Worm (Caenorhabditis elegans) whole organism, L3 larva: ENCODE measurements around the gene srh-1.
A peak's percentile ranks its signal among the peaks of the same experiment; 100 is the strongest.

Experiments
- ZK546.5 ChIP-seq: sonication (generic microtip); optimal IDR thresholded peaks from 2 replicates; lab custom pipeline; 2017; ENCODE audit warnings: missing biosample characterization, missing genetic modification characterization
- aly-2 ChIP-seq: fragments of 150-350 bp; optimal IDR thresholded peaks from 2 replicates; lab custom pipeline; 2014; ENCODE audit warnings: missing biosample characterization, missing genetic modification characterization
- ama-1 ChIP-seq: fragments of 150-350 bp; optimal IDR thresholded peaks from 2 replicates; lab custom pipeline; 2018
- ceh-28 ChIP-seq: fragments of 150-350 bp; optimal IDR thresholded peaks from 2 replicates; lab custom pipeline; 2014; ENCODE audit warnings: missing biosample characterization, missing genetic modification reagents, missing genetic modification characterization
- ceh-82 ChIP-seq: fragments of 150-350 bp; optimal IDR thresholded peaks from 2 replicates; lab custom pipeline; 2014; ENCODE audit warnings: missing biosample characterization, missing genetic modification characterization
- daf-12 ChIP-seq: fragments of 150-350 bp; optimal IDR thresholded peaks from 2 replicates; lab custom pipeline; 2014; ENCODE audit warnings: missing biosample characterization, missing genetic modification reagents, missing genetic modification characterization
- egl-27 ChIP-seq: sonication (generic microtip); optimal IDR thresholded peaks from 4 replicates; lab custom pipeline; 2017; ENCODE audit warnings: missing biosample characterization, missing genetic modification reagents, missing genetic modification characterization
- elt-1 ChIP-seq: fragments of 150-350 bp; optimal IDR thresholded peaks from 2 replicates; lab custom pipeline; 2014; ENCODE audit warnings: missing biosample characterization, missing genetic modification characterization
- elt-2 ChIP-seq: sonication (generic microtip); optimal IDR thresholded peaks from 2 replicates; lab custom pipeline; 2016; ENCODE audit warnings: missing genetic modification reagents, mild to moderate bottlenecking, missing genetic modification characterization, missing compliant biosample characterization
- elt-3 ChIP-seq, 3 experiments: fragments of 150-350 bp in 1 of 3; sonication (generic microtip) in 2 of 3; optimal IDR thresholded peaks; 2 replicates in 2 of 3; 4 replicates in 1 of 3; lab custom pipeline; 2014 to 2017; ENCODE audit warnings: missing biosample characterization in 3 of 3, missing genetic modification characterization in 3 of 3
- fkh-10 ChIP-seq: sonication (generic microtip); optimal IDR thresholded peaks from 2 replicates; lab custom pipeline; 2017; ENCODE audit warnings: missing biosample characterization, missing genetic modification reagents, missing genetic modification characterization
- hmg-11 ChIP-seq: sonication (generic microtip); optimal IDR thresholded peaks from 2 replicates; lab custom pipeline; 2016; ENCODE audit warnings: missing genetic modification characterization, missing compliant biosample characterization
- jun-1 ChIP-seq: fragments of 150-350 bp; optimal IDR thresholded peaks from 2 replicates; lab custom pipeline; 2014; ENCODE audit warnings: missing biosample characterization, missing genetic modification reagents, missing genetic modification characterization
- lin-15B ChIP-seq: fragments of 150-350 bp; optimal IDR thresholded peaks from 2 replicates; lab custom pipeline; 2014; ENCODE audit warnings: missing biosample characterization, missing genetic modification characterization
- lin-39 ChIP-seq: fragments of 150-350 bp; optimal IDR thresholded peaks from 2 replicates; lab custom pipeline; 2018; ENCODE audit warnings: missing biosample characterization, missing genetic modification reagents, missing genetic modification characterization
- nfya-1 ChIP-seq: sonication (generic microtip); optimal IDR thresholded peaks from 2 replicates; lab custom pipeline; 2017; ENCODE audit warnings: missing genetic modification characterization, mild to moderate bottlenecking, missing compliant biosample characterization, antibody characterized with exemption, moderate library complexity; ENCODE audit not compliant: insufficient read depth
- nhr-11 ChIP-seq: fragments of 150-350 bp; optimal IDR thresholded peaks from 2 replicates; lab custom pipeline; 2014; ENCODE audit warnings: missing biosample characterization, missing genetic modification characterization
- nhr-12 ChIP-seq: fragments of 150-350 bp; optimal IDR thresholded peaks from 2 replicates; lab custom pipeline; 2014; ENCODE audit warnings: missing biosample characterization, missing genetic modification characterization
- nhr-23 ChIP-seq: fragments of 150-350 bp; optimal IDR thresholded peaks from 2 replicates; lab custom pipeline; 2014; ENCODE audit warnings: missing biosample characterization, missing genetic modification reagents, missing genetic modification characterization
- nhr-237 ChIP-seq: fragments of 150-350 bp; optimal IDR thresholded peaks from 2 replicates; lab custom pipeline; 2014; ENCODE audit warnings: missing biosample characterization, missing genetic modification characterization
- nhr-25 ChIP-seq: sonication (generic microtip); optimal IDR thresholded peaks from 2 replicates; lab custom pipeline; 2017; ENCODE audit warnings: missing biosample characterization, missing genetic modification characterization
- nhr-28 ChIP-seq: fragments of 150-350 bp; optimal IDR thresholded peaks from 2 replicates; lab custom pipeline; 2014; ENCODE audit warnings: missing biosample characterization, missing genetic modification characterization
- nhr-43 ChIP-seq: sonication (generic microtip); optimal IDR thresholded peaks from 2 replicates; lab custom pipeline; 2016; ENCODE audit warnings: mild to moderate bottlenecking, missing genetic modification characterization, missing compliant biosample characterization; ENCODE audit not compliant: poor library complexity, severe bottlenecking
- nhr-67 ChIP-seq: fragments of 150-350 bp; optimal IDR thresholded peaks from 2 replicates; lab custom pipeline; 2014; ENCODE audit warnings: missing biosample characterization, missing genetic modification characterization
- nhr-76 ChIP-seq: fragments of 150-350 bp; sonication (generic microtip); optimal IDR thresholded peaks from 5 replicates; lab custom pipeline; 2014; ENCODE audit warnings: missing biosample characterization, missing genetic modification characterization
- nhr-77 ChIP-seq: fragments of 150-350 bp; optimal IDR thresholded peaks from 2 replicates; lab custom pipeline; 2014; ENCODE audit warnings: missing biosample characterization, missing genetic modification characterization
- pha-4 ChIP-seq: fragments of 150-350 bp; optimal IDR thresholded peaks from 2 replicates; lab custom pipeline; 2014; ENCODE audit warnings: missing biosample characterization, missing genetic modification reagents, missing genetic modification characterization
- pqm-1 ChIP-seq: fragments of 150-350 bp; optimal IDR thresholded peaks from 2 replicates; lab custom pipeline; 2017; ENCODE audit warnings: missing biosample characterization, missing genetic modification characterization, inconsistent platforms
- sea-2 ChIP-seq: fragments of 150-350 bp; sonication (generic microtip); optimal IDR thresholded peaks from 4 replicates; lab custom pipeline; 2014; ENCODE audit warnings: missing biosample characterization, missing genetic modification reagents, missing genetic modification characterization
- snpc-4 ChIP-seq: fragments of 150-350 bp; optimal IDR thresholded peaks from 2 replicates; lab custom pipeline; 2014; ENCODE audit warnings: missing biosample characterization, missing genetic modification characterization
- unc-39 ChIP-seq: sonication (generic microtip); optimal IDR thresholded peaks from 4 replicates; lab custom pipeline; 2017; ENCODE audit warnings: missing biosample characterization, missing genetic modification characterization
- unc-62 ChIP-seq: fragments of 150-350 bp; sonication (generic microtip); optimal IDR thresholded peaks from 4 replicates; lab custom pipeline; 2014; ENCODE audit warnings: missing biosample characterization, missing genetic modification reagents, missing genetic modification characterization
- ztf-11 ChIP-seq: fragments of 150-350 bp; optimal IDR thresholded peaks from 2 replicates; lab custom pipeline; 2014; ENCODE audit warnings: missing biosample characterization, missing genetic modification characterization
- ztf-4 ChIP-seq: fragments of 150-350 bp; optimal IDR thresholded peaks from 2 replicates; lab custom pipeline; 2014; ENCODE audit warnings: missing biosample characterization, missing genetic modification characterization

srh-1 gene

ce11 chrV:11449404-11449803 lies 36.3 kb upstream of the srh-1 start:
- TF ChIP-seq lin-15B (tag; lab: Kevin White, UChicago) (no peak), nhr-237 (tag; lab: Kevin White, UChicago) (no peak), ceh-28 (tag; lab: Kevin White, UChicago) (no peak), egl-27 (tag; lab: Kevin White, UChicago) (no peak), fkh-10 (GFP tag; lab: Kevin White, UChicago) (no peak), pqm-1 (tag; lab: Kevin White, UChicago) (no peak), ztf-11 (tag; lab: Kevin White, UChicago) (no peak), elt-3 (tag; optimal IDR thresholded peaks at IDR 0.05; lab: Kevin White, UChicago) (no peak)

- TF ChIP-seq nhr-43 (no peak), jun-1 (no peak), nhr-67 (tag; lab: Kevin White, UChicago) (no peak), unc-39 (tag; lab: Kevin White, UChicago) (no peak), daf-12 (tag; lab: Kevin White, UChicago) (no peak)
These were observed 35.4 kb upstream of the srh-1 start, which contains the start of gene col-156 for ce11 chrV:11450257-11450656. TSS of gene col-156 (minus strand) at chrV:11450357.

- TF ChIP-seq nhr-25 (no peak), fkh-10 (GFP tag; lab: Kevin White, UChicago) (no peak), snpc-4 (tag; lab: Kevin White, UChicago) (no peak), unc-62 (no peak), ztf-11 (tag; lab: Kevin White, UChicago) (no peak), pha-4 (tag; lab: Kevin White, UChicago) (no peak), sea-2 (GFP tag; lab: Kevin White, UChicago) (no peak), nhr-77 (tag; lab: Kevin White, UChicago) (no peak), nhr-12 (tag; lab: Kevin White, UChicago) (no peak), nhr-28 (tag; lab: Kevin White, UChicago) (no peak), lin-39 (no peak), ZK546.5 (no peak), nhr-43 (no peak), nfya-1 (tag; lab: Kevin White, UChicago) (no peak)
These were observed 30.7 kb upstream of the srh-1 start for ce11 chrV:11454917-11455316.

- no peak for TF ChIP-seq hmg-11
- TF ChIP-seq aly-2 (tag; lab: Kevin White, UChicago): no peak
- TF ChIP-seq ceh-82 (tag; lab: Kevin White, UChicago): no peak
- no peak for TF ChIP-seq unc-62
- TF ChIP-seq nfya-1 (tag; lab: Kevin White, UChicago): no peak
- TF ChIP-seq nhr-76: no peak
- TF ChIP-seq nhr-11 (tag; lab: Kevin White, UChicago): no peak
- TF ChIP-seq snpc-4 (tag; lab: Kevin White, UChicago): no peak
- no peak for TF ChIP-seq daf-12 (tag; lab: Kevin White, UChicago)
These were observed 26.4 kb upstream of the srh-1 start, which contains the start of gene T11F9.1 for ce11 chrV:11459255-11459654. TSS of gene T11F9.1 (plus strand) at chrV:11459555.

ce11 chrV:11462963-11463453 lies 22.6 kb upstream of the srh-1 start, which contains the start of gene zipt-16:
TSS of gene zipt-16 (plus strand) at chrV:11463013.
- TF ChIP-seq nhr-23 (tag; lab: Kevin White, UChicago) (no peak), jun-1 (no peak), elt-1 (tag; lab: Kevin White, UChicago) (peak; percentile 13), ztf-4 (tag; lab: Kevin White, UChicago) (no peak)

- TF ChIP-seq jun-1 (peak; percentile 37), ceh-82 (tag; lab: Kevin White, UChicago) (no peak), ama-1 (lab: Kevin White, UChicago) (no peak), pqm-1 (tag; lab: Kevin White, UChicago) (peak; percentile 86), elt-2 (tag; lab: Kevin White, UChicago) (peak; percentile 97)
These were observed 15.4 kb upstream of the srh-1 start, which contains the start of gene aat-6 for ce11 chrV:11470210-11470713. TSS of gene aat-6 (minus strand) at chrV:11470663.
